Worm (Caenorhabditis elegans) whole organism, L2 larva: ENCODE results near the gene C05D11.1.

Source experiments
- C34F6.9 ChIP-seq: fragments of 150-350 bp; optimal IDR thresholded peaks from 2 replicates; lab custom pipeline; 2014; ENCODE audit warnings: missing biosample characterization, missing genetic modification characterization
- Y55F3AM.14 ChIP-seq: fragments of 200-800 bp; sonication (Bioruptor generic); optimal IDR thresholded peaks from 2 replicates; lab custom pipeline; 2018; ENCODE audit warnings: mild to moderate bottlenecking, missing genetic modification characterization, missing compliant biosample characterization
- ZK546.5 ChIP-seq: sonication (generic microtip); optimal IDR thresholded peaks from 2 replicates; lab custom pipeline; 2017; ENCODE audit warnings: missing biosample characterization, missing genetic modification characterization
- aly-2 ChIP-seq: fragments of 150-350 bp; optimal IDR thresholded peaks from 2 replicates; lab custom pipeline; 2014; ENCODE audit warnings: missing biosample characterization, missing genetic modification characterization
- ama-1 ChIP-seq: fragments of 150-350 bp; optimal IDR thresholded peaks from 2 replicates; lab custom pipeline; 2018; ENCODE audit warnings: inconsistent platforms
- blmp-1 ChIP-seq: sonication (generic microtip); optimal IDR thresholded peaks from 2 replicates; lab custom pipeline; 2017; ENCODE audit warnings: missing genetic modification characterization, mild to moderate bottlenecking, missing compliant biosample characterization, antibody characterized with exemption, moderate library complexity; ENCODE audit not compliant: insufficient read depth
- crh-2 ChIP-seq: sonication (generic microtip); optimal IDR thresholded peaks from 2 replicates; lab custom pipeline; 2017; ENCODE audit warnings: missing biosample characterization, missing genetic modification characterization
- dmd-4 ChIP-seq: sonication (generic microtip); optimal IDR thresholded peaks from 2 replicates; lab custom pipeline; 2017; ENCODE audit warnings: missing biosample characterization, missing genetic modification characterization
- elt-3 ChIP-seq: sonication (generic microtip); optimal IDR thresholded peaks from 2 replicates; lab custom pipeline; 2017; ENCODE audit warnings: missing biosample characterization, missing genetic modification characterization
- fos-1 ChIP-seq: fragments of 150-350 bp; optimal IDR thresholded peaks from 2 replicates; lab custom pipeline; 2014; ENCODE audit warnings: missing biosample characterization, missing genetic modification characterization
- lin-11 ChIP-seq: fragments of 150-350 bp; sonication (generic microtip); optimal IDR thresholded peaks from 2 replicates; lab custom pipeline; 2014; ENCODE audit warnings: missing biosample characterization, missing genetic modification characterization, inconsistent platforms, mixed read lengths
- lin-13 ChIP-seq: fragments of 150-350 bp; optimal IDR thresholded peaks from 2 replicates; lab custom pipeline; 2014; ENCODE audit warnings: missing biosample characterization, missing genetic modification reagents, missing genetic modification characterization
- lsy-2 ChIP-seq, 2 experiments: fragments of 150-350 bp in 1 of 2; sonication (generic microtip) in 1 of 2; optimal IDR thresholded peaks; 2 replicates each; lab custom pipeline; 2014 to 2017; ENCODE audit warnings: missing biosample characterization in 2 of 2, missing genetic modification characterization in 2 of 2
- mab-5 ChIP-seq: fragments of 150-350 bp; optimal IDR thresholded peaks from 2 replicates; lab custom pipeline; 2014; ENCODE audit warnings: missing biosample characterization, missing genetic modification characterization
- nhr-12 ChIP-seq: fragments of 150-350 bp; optimal IDR thresholded peaks from 2 replicates; lab custom pipeline; 2014; ENCODE audit warnings: missing biosample characterization, missing genetic modification characterization
- nhr-129 ChIP-seq: fragments of 150-350 bp; optimal IDR thresholded peaks from 2 replicates; lab custom pipeline; 2014; ENCODE audit warnings: missing biosample characterization, missing genetic modification characterization
- nhr-23 ChIP-seq: fragments of 150-350 bp; optimal IDR thresholded peaks from 2 replicates; lab custom pipeline; 2014; ENCODE audit warnings: missing biosample characterization, missing genetic modification reagents, missing genetic modification characterization
- nhr-77 ChIP-seq: fragments of 150-350 bp; optimal IDR thresholded peaks from 2 replicates; lab custom pipeline; 2014; ENCODE audit warnings: missing biosample characterization, missing genetic modification characterization
- sem-4 ChIP-seq: fragments of 150-350 bp; optimal IDR thresholded peaks from 2 replicates; lab custom pipeline; 2014; ENCODE audit warnings: missing biosample characterization, missing genetic modification reagents, missing genetic modification characterization
- ztf-4 ChIP-seq: fragments of 150-350 bp; optimal IDR thresholded peaks from 2 replicates; lab custom pipeline; 2014; ENCODE audit warnings: missing biosample characterization, missing genetic modification characterization

C05D11.1 gene

DNA sequence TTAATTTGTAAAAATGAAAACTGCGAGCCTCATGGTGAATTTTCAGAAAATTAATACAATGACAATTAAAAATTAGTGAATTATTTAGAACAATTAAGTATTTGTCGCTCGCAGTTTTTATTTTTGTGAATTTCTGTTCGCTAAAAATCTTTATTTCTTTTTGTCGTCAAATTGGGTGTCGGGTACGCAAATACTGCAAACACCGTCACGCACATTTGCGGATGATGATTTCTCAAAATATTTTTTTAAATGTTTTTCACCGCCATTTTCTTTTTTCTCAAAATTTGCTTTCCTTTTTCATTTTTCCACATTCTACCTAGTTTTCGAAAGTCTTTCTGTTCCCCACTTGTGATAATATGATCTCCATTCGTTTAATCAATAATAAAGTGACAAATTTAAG lies 52.5 kb downstream of the C05D11.1 start (continued):
- TF ChIP-seq sem-4 (tag; lab: Kevin White, UChicago) (no peak), ZK546.5 (no peak), C34F6.9 (peak; percentile 71), nhr-23 (tag; lab: Kevin White, UChicago) (no peak), dmd-4 (no peak), nhr-77 (tag; lab: Kevin White, UChicago) (no peak), fos-1 (tag; lab: Kevin White, UChicago) (no peak), blmp-1 (tag; lab: Kevin White, UChicago) (no peak), elt-3 (no peak)

DNA sequence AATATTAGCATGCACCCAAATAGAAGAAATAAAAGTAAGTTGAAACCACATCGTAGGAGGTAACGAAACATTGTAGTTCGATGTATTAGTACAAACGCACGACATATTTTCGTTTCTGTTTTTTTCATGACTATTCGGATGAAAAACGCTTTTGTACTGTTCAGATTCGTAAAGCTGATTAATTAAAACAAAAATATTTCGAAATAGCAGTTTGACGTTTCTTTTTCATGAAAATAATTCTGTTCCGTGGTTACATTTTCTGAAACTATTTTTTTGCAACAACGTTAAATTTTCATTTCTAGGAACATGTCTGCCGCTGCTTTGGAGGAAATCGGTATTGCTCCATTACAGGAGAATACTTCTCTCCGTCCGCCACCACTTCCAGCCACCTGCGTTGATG lies 53.1 kb downstream of the C05D11.1 start, which contains the start of gene rpt-3:
rpt-3 (plus strand) TSS at position 301 of the 400 bp plus-strand sequence.
- TF ChIP-seq lin-13 (GFP tag; lab: Kevin White, UChicago) (no peak), ama-1 (lab: Kevin White, UChicago) (no peak), nhr-129 (tag; lab: Kevin White, UChicago) (no peak), lin-11 (tag; lab: Kevin White, UChicago) (no peak), lsy-2 (tag; optimal IDR thresholded peaks at IDR 0.05; lab: Kevin White, UChicago) (no peak), ztf-4 (no peak), crh-2 (no peak), mab-5 (tag; lab: Kevin White, UChicago) (no peak), nhr-12 (no peak), nhr-23 (tag; lab: Kevin White, UChicago) (no peak), Y55F3AM.14 (GFP tag; lab: Kevin White, UChicago) (no peak), elt-3 (no peak), sem-4 (tag; lab: Kevin White, UChicago) (no peak), nhr-77 (tag; lab: Kevin White, UChicago) (no peak), aly-2 (tag; lab: Kevin White, UChicago) (no peak), fos-1 (tag; lab: Kevin White, UChicago) (no peak)
